Worm (Caenorhabditis elegans): ENCODE measurements around the gene twk-12.

twk-12 gene

DNA sequence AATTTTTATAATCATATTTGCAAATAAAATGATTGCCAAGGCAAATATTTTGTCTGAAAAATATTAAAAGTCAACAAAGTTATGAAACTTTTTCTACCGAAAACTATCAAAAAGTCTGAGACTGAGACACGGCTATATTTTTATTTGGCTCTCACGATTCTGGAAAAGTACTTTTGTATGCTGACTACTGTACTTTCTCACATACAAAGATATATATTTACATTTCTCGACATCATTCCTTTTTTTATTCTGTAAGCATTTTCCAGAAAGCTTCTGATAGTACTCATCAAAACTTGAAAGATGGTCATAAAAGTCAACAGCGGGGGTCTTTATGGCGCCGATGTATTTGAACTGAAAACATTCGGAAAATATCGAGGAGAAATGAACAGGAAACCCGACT is 19.2 kb upstream of the twk-12 start, which contains the start of gene aqp-6:
Gene aqp-6, plus strand, starts transcription at position 301 of the 400 bp plus-strand sequence.
- TF ChIP-seq ceh-22 (tag; optimal IDR thresholded peaks at IDR 0.05) = no peak

DNA sequence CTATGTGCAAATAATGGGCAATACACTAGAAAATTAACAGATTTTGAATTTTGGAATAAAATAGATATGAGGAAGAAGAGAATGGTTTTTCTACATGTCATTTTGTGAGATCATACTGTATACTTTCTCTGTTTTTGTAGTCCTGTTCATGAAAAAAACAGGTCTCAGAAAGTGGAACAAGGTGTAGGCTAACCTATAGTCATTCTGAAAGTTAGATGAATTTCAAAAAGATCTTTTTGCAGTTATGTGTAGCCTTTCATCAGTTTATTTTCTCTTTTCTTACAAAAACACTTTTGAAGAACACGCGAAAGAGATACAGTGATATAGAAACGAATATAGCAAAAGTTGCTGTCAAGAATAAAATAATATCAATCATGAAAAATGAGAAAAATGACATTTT is 13.2 kb upstream of the twk-12 start, which contains the start of gene ugt-35:
Gene ugt-35, minus strand, starts transcription at position 101 of the 400 bp plus-strand sequence.
- TF ChIP-seq eyg-1 (tag; optimal IDR thresholded peaks at IDR 0.05) (no peak), ceh-18 (tag; optimal IDR thresholded peaks at IDR 0.05) (no peak), hlh-8 (tag; optimal IDR thresholded peaks at IDR 0.05) (no peak), unc-3 (GFP tag; conservative IDR thresholded peaks at IDR 0.05) (no peak), unc-3 (tag; optimal IDR thresholded peaks at IDR 0.05) (no peak)

DNA sequence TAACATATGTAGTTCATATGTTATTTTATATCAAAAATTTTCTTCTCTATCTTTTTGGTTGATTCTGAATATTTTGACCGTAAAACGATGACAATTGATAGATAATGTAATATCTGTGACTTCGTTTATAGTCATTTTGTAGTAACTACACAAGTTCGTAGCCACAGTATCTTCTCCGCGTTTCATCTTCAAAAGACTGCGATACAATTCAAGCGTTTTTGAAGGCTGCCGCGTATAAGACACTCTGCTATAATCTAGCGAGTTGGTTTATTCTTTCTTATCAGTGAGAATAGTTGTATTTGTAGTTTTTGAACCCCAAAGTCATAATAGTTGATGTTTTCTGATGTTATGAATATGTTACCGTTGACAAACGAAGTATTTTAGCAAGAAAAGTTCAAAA is 10.4 kb upstream of the twk-12 start, which contains the start of gene ugt-34:
Gene ugt-34, minus strand, starts transcription at position 21 of the 400 bp plus-strand sequence.
- no peak for TF ChIP-seq ama-1 (optimal IDR thresholded peaks at IDR 0.05)
- TF ChIP-seq ceh-6 (GFP tag; optimal IDR thresholded peaks at IDR 0.05) = no peak
- TF ChIP-seq fkh-6 (tag; optimal IDR thresholded peaks at IDR 0.05) = no peak
- no peak for TF ChIP-seq dmd-4 (tag; optimal IDR thresholded peaks at IDR 0.05; ENCODE audit: borderline replicate concordance)
- peak; percentile 22 for TF ChIP-seq ceh-30 (tag; optimal IDR thresholded peaks at IDR 0.05)

DNA sequence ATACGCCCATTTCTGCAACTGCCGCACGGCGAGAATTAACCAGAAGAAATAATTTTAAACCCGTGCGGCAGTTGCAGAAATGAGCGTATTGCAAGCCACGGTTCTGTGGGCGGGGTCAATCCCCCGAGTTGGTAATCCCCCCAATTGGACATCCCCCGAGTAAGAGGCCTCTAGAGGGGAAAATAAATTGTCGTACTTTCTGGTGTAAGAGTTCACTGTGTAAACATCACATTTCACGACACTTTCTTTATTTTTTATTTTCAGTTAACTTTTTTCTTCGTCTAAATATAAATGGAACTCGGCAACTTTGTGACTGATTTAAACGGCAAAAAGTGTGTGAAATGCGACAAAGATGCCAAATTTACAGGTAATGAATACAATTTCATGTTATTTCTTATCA is 9.4 kb upstream of the twk-12 start, which contains the start of gene tut-2:
Gene tut-2, plus strand, starts transcription at position 277 of the 400 bp plus-strand sequence.
- TF ChIP-seq hlh-8 (tag; optimal IDR thresholded peaks at IDR 0.05) (no peak), nfya-1 (tag; optimal IDR thresholded peaks at IDR 0.05) (peak; percentile 30), dve-1 (tag; optimal IDR thresholded peaks at IDR 0.05) (no peak)

- TF ChIP-seq madf-2 (tag; optimal IDR thresholded peaks at IDR 0.05) (no peak), ceh-6 (GFP tag; optimal IDR thresholded peaks at IDR 0.05) (no peak), ceh-30 (tag; optimal IDR thresholded peaks at IDR 0.05) (no peak), K02D7.2 (tag; optimal IDR thresholded peaks at IDR 0.05) (no peak), hlh-30 (tag; optimal IDR thresholded peaks at IDR 0.05; ENCODE audit: insufficient read depth) (no peak), lin-11 (tag; optimal IDR thresholded peaks at IDR 0.05) (no peak), ceh-19 (GFP tag; optimal IDR thresholded peaks at IDR 0.05) (no peak), unc-3 (GFP tag; conservative IDR thresholded peaks at IDR 0.05) (no peak), unc-3 (tag; optimal IDR thresholded peaks at IDR 0.05) (no peak), dmd-4 (tag; optimal IDR thresholded peaks at IDR 0.05; ENCODE audit: borderline replicate concordance) (no peak), rnt-1 (tag; optimal IDR thresholded peaks at IDR 0.05) (no peak), nhr-232 (tag; optimal IDR thresholded peaks at IDR 0.05) (no peak)
These were observed 8.0 kb upstream of the twk-12 start for ce11 chrV:10659343-10659742.

DNA sequence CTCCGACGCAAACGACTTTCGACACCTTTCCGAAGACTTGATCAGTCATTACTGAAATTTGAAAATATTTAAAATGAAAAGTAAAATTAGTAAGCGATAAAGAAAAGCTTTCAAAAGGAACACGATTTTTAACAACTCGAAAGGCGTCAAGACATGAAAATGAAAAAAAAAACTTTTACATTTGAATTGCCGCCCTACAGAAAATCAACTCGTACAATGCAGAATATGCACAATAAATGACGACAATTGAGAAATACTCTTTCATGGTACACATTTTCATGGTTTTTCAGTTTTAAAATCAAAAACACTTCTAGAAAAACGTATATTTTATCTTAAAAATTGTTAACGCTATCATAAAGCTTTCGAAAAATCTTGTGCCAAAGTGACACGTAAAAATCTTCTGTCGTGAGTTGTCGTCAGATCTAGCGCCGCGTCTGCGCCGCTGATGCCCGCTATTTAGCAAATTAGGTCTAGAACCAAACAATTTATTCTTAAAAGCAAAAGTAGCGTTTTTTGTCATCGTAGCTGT is 5.9 kb upstream of the twk-12 start, which contains the start of gene sqv-4:
Gene sqv-4, minus strand, starts transcription at position 51 of the 529 bp plus-strand sequence.
- TF ChIP-seq hlh-13 (GFP tag; optimal IDR thresholded peaks at IDR 0.05) (no peak), lin-11 (tag; optimal IDR thresholded peaks at IDR 0.05) (no peak), pax-1 (tag; optimal IDR thresholded peaks at IDR 0.05) (no peak), fkh-6 (tag; optimal IDR thresholded peaks at IDR 0.05) (no peak), gmeb-2 (tag; optimal IDR thresholded peaks at IDR 0.05) (no peak), lim-6 (tag; optimal IDR thresholded peaks at IDR 0.05) (no peak), pag-3 (tag; optimal IDR thresholded peaks at IDR 0.05; ENCODE audit: borderline replicate concordance) (no peak), ref-2 (tag; optimal IDR thresholded peaks at IDR 0.05) (no peak), ceh-6 (GFP tag; optimal IDR thresholded peaks at IDR 0.05) (no peak), ceh-45 (GFP tag; IDR thresholded peaks at IDR 0.05) (no peak), K02D7.2 (tag; optimal IDR thresholded peaks at IDR 0.05) (no peak), K09A11.1 (tag; optimal IDR thresholded peaks at IDR 0.05; ENCODE audit: insufficient read depth) (no peak), ahr-1 (tag; optimal IDR thresholded peaks at IDR 0.05) (no peak), hlh-30 (tag; optimal IDR thresholded peaks at IDR 0.05; ENCODE audit: insufficient read depth) (no peak), sox-4 (tag; optimal IDR thresholded peaks at IDR 0.05) (no peak), ets-4 (tag; optimal IDR thresholded peaks at IDR 0.05) (no peak), ceh-30 (tag; optimal IDR thresholded peaks at IDR 0.05) (no peak), pros-1 (tag; optimal IDR thresholded peaks at IDR 0.05) (no peak), ceh-2 (tag; optimal IDR thresholded peaks at IDR 0.05) (no peak)

Data from whole organism, late embryonic.